Worm (Caenorhabditis elegans) whole organism, L4 larva: Measurements from ENCODE around the gene mca-2.
"Not testable (repeated sequence)": the region's sequence is repeated elsewhere in the genome, so short reads cannot be mapped to it uniquely, and the experiment has no call there.

Experiments
- D1046.2 ChIP-seq: fragments of 200-800 bp; sonication (Bioruptor generic); IDR thresholded peaks from 2 replicates; pipeline ENCODE4 v1.3.6; 2022; ENCODE audit warnings: missing genetic modification characterization, missing compliant biosample characterization
- F10B5.3 ChIP-seq: sonication (generic microtip); optimal IDR thresholded peaks from 2 replicates; lab custom pipeline; 2016; ENCODE audit warnings: mild to moderate bottlenecking, missing genetic modification characterization, missing compliant biosample characterization
- F37D6.2 ChIP-seq: sonication (generic microtip); optimal IDR thresholded peaks from 2 replicates; lab custom pipeline; 2016; ENCODE audit warnings: mild to moderate bottlenecking, missing genetic modification characterization, missing compliant biosample characterization
- F49E8.2 ChIP-seq: sonication (generic microtip); optimal IDR thresholded peaks from 2 replicates; lab custom pipeline; 2016; ENCODE audit warnings: missing compliant biosample characterization, mild to moderate bottlenecking, missing genetic modification characterization, borderline replicate concordance
- R02D3.7 ChIP-seq: fragments of 150-350 bp; sonication (generic microtip); optimal IDR thresholded peaks from 3 replicates; lab custom pipeline; 2014; ENCODE audit warnings: missing biosample characterization, missing genetic modification characterization
- Y105C5A.15 ChIP-seq: fragments of 200-800 bp; sonication (Bioruptor generic); IDR thresholded peaks from 2 replicates; pipeline ENCODE4 v1.3.6; 2022; ENCODE audit warnings: missing genetic modification characterization, missing compliant biosample characterization
- Y75B8A.6 ChIP-seq: fragments of 200-800 bp; sonication (Bioruptor generic); IDR thresholded peaks from 2 replicates; pipeline ENCODE4 v1.3.6; 2022; ENCODE audit warnings: missing genetic modification reagents, missing genetic modification characterization, missing compliant biosample characterization
- ZK337.2 ChIP-seq: fragments of 200-800 bp; sonication (Bioruptor generic); IDR thresholded peaks from 2 replicates; pipeline ENCODE4 v1.3.6; 2022; ENCODE audit warnings: missing genetic modification reagents, missing genetic modification characterization, missing compliant biosample characterization
- arid-1 ChIP-seq: fragments of 200-800 bp; sonication (Bioruptor generic); conservative IDR thresholded peaks from 2 replicates; pipeline ENCODE4 v1.3.6; 2022; ENCODE audit warnings: missing genetic modification reagents, missing genetic modification characterization, missing compliant biosample characterization
- ceh-44 ChIP-seq: fragments of 200-800 bp; sonication (Bioruptor generic); IDR thresholded peaks from 2 replicates; pipeline ENCODE4 v1.3.6; 2022; ENCODE audit warnings: missing genetic modification reagents, missing genetic modification characterization, missing compliant biosample characterization
- ceh-82 ChIP-seq: sonication (generic microtip); optimal IDR thresholded peaks from 2 replicates; lab custom pipeline; 2017; ENCODE audit warnings: missing biosample characterization, missing genetic modification characterization
- ces-1 ChIP-seq: fragments of 150-350 bp; sonication (generic microtip); optimal IDR thresholded peaks from 4 replicates; lab custom pipeline; 2014; ENCODE audit warnings: missing biosample characterization, missing genetic modification reagents, missing genetic modification characterization
- ctbp-1 ChIP-seq: fragments of 200-800 bp; sonication (Bioruptor generic); IDR thresholded peaks from 2 replicates; pipeline ENCODE4 v1.3.6; 2022; ENCODE audit warnings: missing genetic modification reagents, missing genetic modification characterization, missing compliant biosample characterization
- daf-16 ChIP-seq, 3 experiments: sonication (generic microtip); optimal IDR thresholded peaks; 2 replicates each; lab custom pipeline; 2016 to 2017; ENCODE audit warnings: missing genetic modification characterization in 3 of 3, missing genetic modification reagents in 3 of 3, mild to moderate bottlenecking in 2 of 3, missing compliant biosample characterization in 2 of 3, missing biosample characterization in 1 of 3, moderate library complexity in 1 of 3
- dmd-6 ChIP-seq: fragments of 200-800 bp; sonication (Bioruptor generic); IDR thresholded peaks from 2 replicates; pipeline ENCODE4 v1.3.6; 2022; ENCODE audit warnings: missing genetic modification reagents, missing genetic modification characterization, missing compliant biosample characterization
- dmd-9 ChIP-seq: fragments of 200-800 bp; sonication (Bioruptor generic); IDR thresholded peaks from 2 replicates; pipeline ENCODE4 v1.3.6; 2022; ENCODE audit warnings: missing genetic modification reagents, missing genetic modification characterization, missing compliant biosample characterization
- fkh-10 ChIP-seq: fragments of 150-350 bp; optimal IDR thresholded peaks from 2 replicates; lab custom pipeline; 2014; ENCODE audit warnings: missing biosample characterization, missing genetic modification reagents, missing genetic modification characterization
- gei-8 ChIP-seq: fragments of 200-800 bp; sonication (Bioruptor generic); optimal IDR thresholded peaks from 2 replicates; lab custom pipeline; 2018; ENCODE audit warnings: mild to moderate bottlenecking, missing genetic modification characterization, missing compliant biosample characterization
- lin-1 ChIP-seq: fragments of 200-800 bp; sonication (Bioruptor generic); IDR thresholded peaks from 2 replicates; pipeline ENCODE4 v1.3.6; 2022; ENCODE audit warnings: missing genetic modification reagents, missing genetic modification characterization, missing compliant biosample characterization
- lir-3 ChIP-seq: sonication (generic microtip); optimal IDR thresholded peaks from 2 replicates; lab custom pipeline; 2016; ENCODE audit warnings: mild to moderate bottlenecking, missing genetic modification characterization, missing compliant biosample characterization
- mdl-1 ChIP-seq, 2 experiments: fragments of 150-350 bp in 1 of 2; sonication (generic microtip) in 1 of 2; optimal IDR thresholded peaks; 2 replicates each; lab custom pipeline; 2014 to 2017; ENCODE audit warnings: missing biosample characterization in 2 of 2, missing genetic modification characterization in 2 of 2
- mep-1 ChIP-seq: fragments of 150-350 bp; sonication (generic microtip); optimal IDR thresholded peaks from 3 replicates; lab custom pipeline; 2014; ENCODE audit warnings: missing biosample characterization, missing genetic modification characterization
- nhr-10 ChIP-seq: fragments of 150-350 bp; optimal IDR thresholded peaks from 2 replicates; lab custom pipeline; 2014; ENCODE audit warnings: missing biosample characterization, missing genetic modification characterization
- nhr-102 ChIP-seq: sonication (generic microtip); optimal IDR thresholded peaks from 2 replicates; lab custom pipeline; 2016; ENCODE audit warnings: mild to moderate bottlenecking, missing genetic modification characterization, moderate library complexity, missing compliant biosample characterization
- nhr-11 ChIP-seq: fragments of 150-350 bp; optimal IDR thresholded peaks from 2 replicates; lab custom pipeline; 2014; ENCODE audit warnings: missing biosample characterization, missing genetic modification characterization
- nhr-237 ChIP-seq: sonication (generic microtip); optimal IDR thresholded peaks from 2 replicates; lab custom pipeline; 2017; ENCODE audit warnings: missing biosample characterization, missing genetic modification characterization
- nhr-41 ChIP-seq: fragments of 200-800 bp; sonication (Bioruptor generic); IDR thresholded peaks from 2 replicates; pipeline ENCODE4 v1.3.6; 2022; ENCODE audit warnings: missing genetic modification reagents, missing genetic modification characterization, missing compliant biosample characterization
- nhr-48 ChIP-seq: sonication (generic microtip); optimal IDR thresholded peaks from 2 replicates; lab custom pipeline; 2016; ENCODE audit warnings: mild to moderate bottlenecking, missing genetic modification characterization, missing compliant biosample characterization
- nhr-77 ChIP-seq: fragments of 150-350 bp; optimal IDR thresholded peaks from 2 replicates; lab custom pipeline; 2014; ENCODE audit warnings: missing biosample characterization, missing genetic modification characterization
- pha-4 ChIP-seq, 2 experiments: fragments of 150-350 bp in 1 of 2; fragments of 200-800 bp in 1 of 2; sonication (Bioruptor generic) in 1 of 2; IDR thresholded peaks in 1 of 2; optimal IDR thresholded peaks in 1 of 2; 2 replicates each; pipeline versions ENCODE4 v1.3.6 to Lab custom; 2014 to 2022; ENCODE audit warnings: missing genetic modification characterization in 2 of 2, missing genetic modification reagents in 2 of 2, missing biosample characterization in 1 of 2, missing compliant biosample characterization in 1 of 2
- rbr-2 ChIP-seq: sonication (generic microtip); optimal IDR thresholded peaks from 2 replicates; lab custom pipeline; 2016; ENCODE audit warnings: missing genotype, missing genetic modification characterization, missing compliant biosample characterization
- snpc-4 ChIP-seq: fragments of 150-350 bp; optimal IDR thresholded peaks from 2 replicates; lab custom pipeline; 2014; ENCODE audit warnings: missing biosample characterization, missing genetic modification characterization
- tra-1 ChIP-seq: fragments of 200-800 bp; sonication (Bioruptor generic); IDR thresholded peaks from 2 replicates; pipeline ENCODE4 v1.3.6; 2022; ENCODE audit warnings: missing genetic modification reagents, missing genetic modification characterization, missing compliant biosample characterization
- unc-39 ChIP-seq: sonication (generic microtip); optimal IDR thresholded peaks from 2 replicates; lab custom pipeline; 2017; ENCODE audit warnings: missing biosample characterization, missing genetic modification characterization
- unc-62 ChIP-seq, 3 experiments: fragments of 150-350 bp in 1 of 3; sonication (generic microtip); optimal IDR thresholded peaks in 2 of 3; peaks in 1 of 3; 1 replicate in 1 of 3; 2 replicates in 2 of 3; lab custom pipeline; 2014 to 2017; ENCODE audit warnings: missing biosample characterization in 3 of 3, missing genetic modification characterization in 3 of 3, missing genetic modification reagents in 3 of 3, missing genotype in 1 of 3
- vab-7 ChIP-seq: fragments of 200-800 bp; sonication (Bioruptor generic); IDR thresholded peaks from 2 replicates; pipeline ENCODE4 v1.3.6; 2022; ENCODE audit warnings: missing genetic modification reagents, missing genetic modification characterization, missing compliant biosample characterization
- zip-11 ChIP-seq: fragments of 200-800 bp; sonication (Bioruptor generic); IDR thresholded peaks from 2 replicates; pipeline ENCODE4 v1.3.6; 2022; ENCODE audit warnings: missing genetic modification characterization, missing compliant biosample characterization
- ztf-11 ChIP-seq: fragments of 150-350 bp; optimal IDR thresholded peaks from 2 replicates; lab custom pipeline; 2014; ENCODE audit warnings: missing biosample characterization, missing genetic modification characterization

The mca-2 gene

DNA sequence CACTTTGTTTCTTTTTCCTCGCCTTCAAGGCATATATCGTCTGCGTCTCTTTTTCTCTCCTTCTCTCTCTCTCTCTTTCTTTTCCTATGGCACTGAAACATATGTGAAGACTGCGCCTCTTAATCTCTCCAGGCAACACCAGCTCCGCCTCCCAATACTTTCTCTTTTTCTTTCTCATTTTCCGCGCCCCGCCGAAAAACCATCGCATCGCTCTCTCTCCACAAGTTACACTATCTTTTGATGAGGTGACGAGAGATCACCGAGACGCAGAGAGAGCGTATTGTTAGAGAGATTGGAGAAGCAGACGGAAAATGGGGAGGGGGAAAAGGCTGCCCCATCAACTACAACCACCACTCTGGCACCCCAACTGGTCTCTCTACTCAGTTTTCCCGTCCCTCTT lies 35.0 kb upstream of the mca-2 start (continued):
- TF ChIP-seq unc-62 (GFP tag; optimal IDR thresholded peaks at IDR 0.05 in 1 of 2; lab: Kevin White, UChicago): peak in 1 of 2 experiments; percentile 71
- TF ChIP-seq unc-62 (tag; optimal IDR thresholded peaks at IDR 0.05; lab: Kevin White, UChicago): peak; percentile 66
- TF ChIP-seq ces-1 (GFP tag; lab: Kevin White, UChicago): no peak
- TF ChIP-seq F10B5.3: no peak
- TF ChIP-seq fkh-10: peak; percentile 82
- peak; percentile 6 for TF ChIP-seq nhr-48 (tag; lab: Kevin White, UChicago)
- TF ChIP-seq nhr-77 (tag; lab: Kevin White, UChicago): no peak
- peak; percentile 82 for TF ChIP-seq rbr-2 (tag; lab: Kevin White, UChicago)
- no peak for TF ChIP-seq lin-1 (GFP tag; lab: Robert Waterston, UW)
- peak; percentile 89 for TF ChIP-seq ctbp-1
- TF ChIP-seq tra-1: 0 out of 2 replicates have a peak, but pooled peaks have one; percentile 33
- TF ChIP-seq lir-3 (tag; lab: Kevin White, UChicago): no peak
- no peak for TF ChIP-seq ZK337.2 (GFP tag; lab: Robert Waterston, UW)
- TF ChIP-seq arid-1 (GFP tag; lab: Robert Waterston, UW): 0 out of 2 replicates have a peak, but pooled peaks have one; percentile 41
- TF ChIP-seq mdl-1 (tag; optimal IDR thresholded peaks at IDR 0.05; lab: Kevin White, UChicago): peak in 1 of 2 experiments; percentile 42
- peak; percentile 40 for TF ChIP-seq vab-7 (GFP tag; lab: Robert Waterston, UW)
- TF ChIP-seq zip-11: no peak
- peak; percentile 93 for TF ChIP-seq mep-1 (tag; lab: Kevin White, UChicago)
- TF ChIP-seq daf-16 (GFP tag; optimal IDR thresholded peaks at IDR 0.05; lab: Kevin White, UChicago): no peak
- TF ChIP-seq daf-16 (tag; optimal IDR thresholded peaks at IDR 0.05; lab: Kevin White, UChicago): no peak
- TF ChIP-seq snpc-4: no peak
- TF ChIP-seq ceh-44 (GFP tag; lab: Robert Waterston, UW): no peak
- TF ChIP-seq nhr-11 (tag; lab: Kevin White, UChicago): peak; percentile 72
- no peak for TF ChIP-seq unc-39 (tag; lab: Kevin White, UChicago)
- TF ChIP-seq nhr-10 (tag; lab: Kevin White, UChicago): no peak
- TF ChIP-seq ceh-82 (tag; lab: Kevin White, UChicago): no peak
- TF ChIP-seq F49E8.2 (tag; lab: Kevin White, UChicago): no peak
- TF ChIP-seq nhr-102 (tag; lab: Kevin White, UChicago): no peak
- TF ChIP-seq F37D6.2: peak; percentile 62
- no peak for TF ChIP-seq nhr-237 (tag; lab: Kevin White, UChicago)
- TF ChIP-seq gei-8 (GFP tag; lab: Kevin White, UChicago): no peak
- TF ChIP-seq dmd-6 (GFP tag; lab: Robert Waterston, UW): peak; percentile 25; the same call in 1 of the 2 replicates
- TF ChIP-seq Y75B8A.6 (GFP tag; lab: Robert Waterston, UW): no peak
- TF ChIP-seq pha-4 (GFP tag; IDR thresholded peaks at IDR 0.05; lab: Robert Waterston, UW): peak; percentile 48
- no peak for TF ChIP-seq pha-4 (tag; optimal IDR thresholded peaks at IDR 0.05; lab: Kevin White, UChicago)
- TF ChIP-seq nhr-41 (GFP tag; lab: Robert Waterston, UW): no peak
- TF ChIP-seq dmd-9 (GFP tag; lab: Robert Waterston, UW): no peak
- no peak for TF ChIP-seq ztf-11 (tag; lab: Kevin White, UChicago)
- no peak for TF ChIP-seq R02D3.7 (tag; lab: Kevin White, UChicago)

DNA sequence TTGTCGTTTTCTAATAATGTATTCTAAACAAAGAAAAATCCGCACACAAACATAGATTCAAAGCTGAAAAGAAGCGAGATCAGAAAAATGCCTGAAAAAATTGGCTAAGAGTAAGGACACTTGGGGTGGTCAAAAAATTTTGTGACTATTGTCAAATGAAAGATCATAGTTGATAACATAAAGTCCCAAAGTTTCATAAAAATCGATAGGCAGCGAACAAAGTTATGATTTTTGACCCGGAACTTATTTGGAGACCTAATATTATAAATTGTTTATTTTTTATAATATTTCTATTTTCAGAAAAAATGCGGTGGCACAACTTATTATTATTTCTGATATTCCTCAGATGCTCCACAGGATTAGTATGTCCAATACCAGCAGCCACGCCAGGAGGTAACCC lies 32.6 kb upstream of the mca-2 start, which contains the start of gene R05C11.4:
TSS of gene R05C11.4 (plus strand) at position 301 of the 400 bp plus-strand sequence.
- not testable (repeated sequence) for TF ChIP-seq Y105C5A.15 (GFP tag; lab: Robert Waterston, UW); D1046.2 (GFP tag; lab: Robert Waterston, UW); nhr-48 (tag; lab: Kevin White, UChicago)
